Fruit fly (Drosophila melanogaster) whole organism, embryonic: ENCODE results near the gene Son.

Experiments used
- ATbp ChIP-seq: fragments of 200-800 bp; sonication (Bioruptor generic); optimal IDR thresholded peaks from 2 replicates; lab custom pipeline; 2017; ENCODE audit warnings: missing biosample characterization, mild to moderate bottlenecking, missing genetic modification characterization, missing genetic modification reagents
- Ada2b ChIP-seq: fragments of 200-800 bp; sonication (Bioruptor generic); IDR thresholded peaks from 2 replicates; pipeline ENCODE4 v1.3.6; 2022; ENCODE audit warnings: missing biosample characterization, missing genetic modification characterization
- Bdp1 ChIP-seq: fragments of 200-800 bp; sonication (Bioruptor generic); optimal IDR thresholded peaks from 3 replicates; lab custom pipeline; 2016; ENCODE audit warnings: missing biosample characterization, missing genetic modification characterization
- CG11093 ChIP-seq: fragments of 200-800 bp; sonication (Bioruptor generic); IDR thresholded peaks from 3 replicates; pipeline ENCODE4 v1.3.6; 2022; ENCODE audit warnings: missing biosample characterization, missing genetic modification characterization
- CG12659 ChIP-seq: fragments of 200-800 bp; sonication (Bioruptor generic); optimal IDR thresholded peaks from 3 replicates; lab custom pipeline; 2017; ENCODE audit warnings: mild to moderate bottlenecking, missing biosample characterization, missing genetic modification reagents, missing genetic modification characterization
- CG14014 ChIP-seq: fragments of 200-800 bp; sonication (Bioruptor generic); IDR thresholded peaks from 2 replicates; pipeline ENCODE4 v1.3.6; 2022; ENCODE audit warnings: missing biosample characterization, missing genetic modification characterization
- CG15073 ChIP-seq: fragments of 200-800 bp; sonication (Bioruptor generic); optimal IDR thresholded peaks from 2 replicates; lab custom pipeline; 2016; ENCODE audit warnings: missing biosample characterization, missing genetic modification characterization
- CG15269 ChIP-seq: fragments of 200-800 bp; sonication (Bioruptor generic); optimal IDR thresholded peaks from 2 replicates; lab custom pipeline; 2018; ENCODE audit warnings: missing biosample characterization, mild to moderate bottlenecking, missing genetic modification characterization, moderate library complexity
- CG1529 ChIP-seq: fragments of 200-800 bp; sonication (Bioruptor generic); optimal IDR thresholded peaks from 3 replicates; lab custom pipeline; 2018; ENCODE audit warnings: missing biosample characterization, missing genetic modification characterization
- CG1602 ChIP-seq: fragments of 200-800 bp; sonication (Bioruptor generic); optimal IDR thresholded peaks from 3 replicates; lab custom pipeline; 2016; ENCODE audit warnings: missing biosample characterization, missing genetic modification characterization
- CG17186 ChIP-seq: fragments of 200-800 bp; sonication (Bioruptor generic); optimal IDR thresholded peaks from 3 replicates; lab custom pipeline; 2017; ENCODE audit warnings: missing biosample characterization, missing genetic modification reagents, missing genetic modification characterization
- CG18262 ChIP-seq: fragments of 200-800 bp; optimal IDR thresholded peaks from 3 replicates; lab custom pipeline; 2019; ENCODE audit warnings: missing biosample characterization, mild to moderate bottlenecking, missing genetic modification characterization, moderate library complexity
- CG2116 ChIP-seq: fragments of 200-800 bp; sonication (Bioruptor generic); optimal IDR thresholded peaks from 3 replicates; lab custom pipeline; 2018; ENCODE audit warnings: missing biosample characterization, mild to moderate bottlenecking, missing genetic modification characterization
- CG2120 ChIP-seq: fragments of 200-800 bp; sonication (Bioruptor generic); optimal IDR thresholded peaks from 3 replicates; lab custom pipeline; 2016; ENCODE audit warnings: missing biosample characterization, missing genetic modification characterization
- CG4730 ChIP-seq: fragments of 200-800 bp; sonication (Bioruptor generic); IDR thresholded peaks from 2 replicates; pipeline ENCODE4 v1.3.6; 2022; ENCODE audit warnings: missing biosample characterization, missing genetic modification characterization
- CG5245 ChIP-seq: fragments of 200-800 bp; sonication (Bioruptor generic); optimal IDR thresholded peaks from 3 replicates; lab custom pipeline; 2016; ENCODE audit warnings: missing biosample characterization, missing genetic modification characterization
- CG7839 ChIP-seq: fragments of 200-800 bp; sonication (Bioruptor generic); optimal IDR thresholded peaks from 3 replicates; lab custom pipeline; 2018; ENCODE audit warnings: missing biosample characterization, mild to moderate bottlenecking, missing genetic modification characterization, moderate library complexity
- CG8290 ChIP-seq, 3 experiments: fragments of 200-800 bp; sonication (Bioruptor generic); optimal IDR thresholded peaks; 2 replicates each; lab custom pipeline; 2016 to 2019; ENCODE audit warnings: missing biosample characterization in 3 of 3, missing genetic modification characterization in 3 of 3, mild to moderate bottlenecking in 2 of 3, moderate library complexity in 1 of 3
- CG8478 ChIP-seq: fragments of >200 bp; optimal IDR thresholded peaks from 2 replicates; lab custom pipeline; 2018
- CG8944 ChIP-seq: fragments of 200-800 bp; sonication (Bioruptor generic); optimal IDR thresholded peaks from 3 replicates; lab custom pipeline; 2016; ENCODE audit warnings: missing biosample characterization, missing genetic modification characterization
- CTCF ChIP-seq: fragments of 200-800 bp; sonication (Bioruptor generic); optimal IDR thresholded peaks from 2 replicates; lab custom pipeline; 2017; ENCODE audit warnings: missing biosample characterization, mild to moderate bottlenecking, missing genetic modification characterization, moderate library complexity
- HLHmδ ChIP-seq: fragments of 200-800 bp; sonication (Bioruptor generic); optimal IDR thresholded peaks from 2 replicates; lab custom pipeline; 2018; ENCODE audit warnings: missing biosample characterization, mild to moderate bottlenecking, missing genetic modification characterization, moderate library complexity
- Hr78 ChIP-seq, 2 experiments: fragments of 200-800 bp in 1 of 2; fragments of >200 bp in 1 of 2; sonication (Bioruptor generic) in 1 of 2; optimal IDR thresholded peaks; 2 replicates each; lab custom pipeline; 2017 to 2019; ENCODE audit warnings: missing biosample characterization in 2 of 2, missing genetic modification characterization in 2 of 2, mild to moderate bottlenecking in 1 of 2, moderate library complexity in 1 of 2
- Myb ChIP-seq: fragments of 200-800 bp; sonication (Bioruptor generic); optimal IDR thresholded peaks from 2 replicates; lab custom pipeline; 2016; ENCODE audit warnings: missing biosample characterization, missing genetic modification characterization
- NC2β ChIP-seq: fragments of 200-800 bp; sonication (Bioruptor generic); optimal IDR thresholded peaks from 2 replicates; lab custom pipeline; 2016; ENCODE audit warnings: missing biosample characterization, missing genetic modification characterization
- Pdp1 ChIP-seq, 2 experiments: fragments of 200-800 bp; sonication (Bioruptor generic); optimal IDR thresholded peaks; 3 replicates each; lab custom pipeline; 2016; ENCODE audit warnings: missing biosample characterization in 2 of 2, missing genetic modification characterization in 2 of 2, mild to moderate bottlenecking in 1 of 2, moderate library complexity in 1 of 2
- Tbp ChIP-seq: fragments of >200 bp; optimal IDR thresholded peaks from 2 replicates; lab custom pipeline; 2018; ENCODE audit warnings: missing biosample characterization, missing genetic modification characterization
- Xrp1 ChIP-seq: fragments of 200-800 bp; sonication (Bioruptor generic); IDR thresholded peaks from 2 replicates; pipeline ENCODE4 v1.3.6; 2022; ENCODE audit warnings: missing biosample characterization, missing genetic modification characterization
- cas ChIP-seq: fragments of 200-800 bp; sonication (Bioruptor generic); IDR thresholded peaks from 2 replicates; pipeline ENCODE4 v1.3.6; 2022; ENCODE audit warnings: missing biosample characterization, missing genetic modification characterization
- chif ChIP-seq, 2 experiments: fragments of 200-800 bp; sonication (Bioruptor generic); optimal IDR thresholded peaks; 3 replicates each; lab custom pipeline; 2016; ENCODE audit warnings: missing biosample characterization in 2 of 2, missing genetic modification characterization in 2 of 2
- cwo ChIP-seq: fragments of 200-800 bp; sonication (Bioruptor generic); optimal IDR thresholded peaks from 3 replicates; lab custom pipeline; 2017; ENCODE audit warnings: missing biosample characterization, missing genetic modification characterization, mild to moderate bottlenecking, moderate library complexity, missing genetic modification reagents
- disco-r ChIP-seq: fragments of 200-800 bp; sonication (Bioruptor generic); optimal IDR thresholded peaks from 2 replicates; lab custom pipeline; 2016; ENCODE audit warnings: missing biosample characterization, missing genetic modification characterization
- emc ChIP-seq: fragments of 200-800 bp; sonication (Bioruptor generic); optimal IDR thresholded peaks from 2 replicates; lab custom pipeline; 2016; ENCODE audit warnings: missing biosample characterization, missing genetic modification characterization
- fd64A ChIP-seq: fragments of 200-800 bp; sonication (Bioruptor generic); optimal IDR thresholded peaks from 3 replicates; lab custom pipeline; 2018; ENCODE audit warnings: missing biosample characterization, mild to moderate bottlenecking, missing genetic modification characterization
- gce ChIP-seq: fragments of 200-800 bp; sonication (Bioruptor generic); IDR thresholded peaks from 3 replicates; pipeline ENCODE4 v1.3.6; 2022; ENCODE audit warnings: missing biosample characterization, missing genetic modification characterization
- gcm2 ChIP-seq: fragments of 200-800 bp; sonication (Bioruptor generic); optimal IDR thresholded peaks from 2 replicates; lab custom pipeline; 2016; ENCODE audit warnings: missing biosample characterization, missing genetic modification characterization
- grn ChIP-seq: fragments of 200-800 bp; sonication (Bioruptor generic); optimal IDR thresholded peaks from 3 replicates; lab custom pipeline; 2017; ENCODE audit warnings: missing biosample characterization, missing genetic modification characterization
- hbn ChIP-seq: fragments of 200-800 bp; sonication (Bioruptor generic); IDR thresholded peaks from 2 replicates; pipeline ENCODE4 v1.3.6; 2022; ENCODE audit warnings: missing biosample characterization, missing genetic modification characterization; ENCODE audit not compliant: partially characterized antibody
- jumu ChIP-seq: fragments of 200-800 bp; sonication (Bioruptor generic); optimal IDR thresholded peaks from 3 replicates; lab custom pipeline; 2016; ENCODE audit warnings: missing biosample characterization, missing genetic modification characterization
- knrl ChIP-seq: fragments of 200-800 bp; sonication (Bioruptor generic); IDR thresholded peaks from 3 replicates; pipeline ENCODE4 v1.3.6; 2022; ENCODE audit warnings: missing biosample characterization, missing genetic modification characterization; ENCODE audit not compliant: partially characterized antibody
- pfk ChIP-seq: fragments of 200-800 bp; sonication (Bioruptor generic); optimal IDR thresholded peaks from 2 replicates; lab custom pipeline; 2018; ENCODE audit warnings: missing biosample characterization, mild to moderate bottlenecking, missing genetic modification characterization, moderate library complexity
- salm ChIP-seq: fragments of 200-800 bp; sonication (Bioruptor generic); optimal IDR thresholded peaks from 2 replicates; lab custom pipeline; 2018; ENCODE audit warnings: missing biosample characterization, mild to moderate bottlenecking, missing genetic modification characterization
- shn ChIP-seq: fragments of 200-800 bp; sonication (Bioruptor generic); optimal IDR thresholded peaks from 3 replicates; lab custom pipeline; 2016; ENCODE audit warnings: missing biosample characterization, missing genetic modification characterization
- sob ChIP-seq: fragments of 200-800 bp; sonication (Bioruptor generic); IDR thresholded peaks from 2 replicates; pipeline ENCODE4 v1.3.6; 2022; ENCODE audit warnings: missing biosample characterization, missing genetic modification characterization
- stwl ChIP-seq: fragments of 200-800 bp; sonication (Bioruptor generic); optimal IDR thresholded peaks from 3 replicates; lab custom pipeline; 2018; ENCODE audit warnings: missing biosample characterization, mild to moderate bottlenecking, missing genetic modification characterization, moderate library complexity
- sug ChIP-seq: fragments of 200-800 bp; optimal IDR thresholded peaks from 2 replicates; lab custom pipeline; 2019; ENCODE audit warnings: missing biosample characterization, mild to moderate bottlenecking, missing genetic modification characterization, moderate library complexity
- tna ChIP-seq: fragments of 200-800 bp; sonication (Bioruptor generic); IDR thresholded peaks from 2 replicates; pipeline ENCODE4 v1.3.6; 2022; ENCODE audit warnings: missing biosample characterization, missing genetic modification characterization; ENCODE audit not compliant: partially characterized antibody
- tup ChIP-seq: fragments of 200-800 bp; sonication (Bioruptor generic); optimal IDR thresholded peaks from 2 replicates; lab custom pipeline; 2016; ENCODE audit warnings: missing biosample characterization, mild to moderate bottlenecking, missing genetic modification characterization, moderate library complexity
- vvl ChIP-seq: fragments of 200-800 bp; sonication (Bioruptor generic); IDR thresholded peaks from 2 replicates; pipeline ENCODE4 v1.3.6; 2022; ENCODE audit warnings: missing biosample characterization, missing genetic modification characterization
- z ChIP-seq: fragments of 200-800 bp; sonication (Bioruptor generic); IDR thresholded peaks from 3 replicates; pipeline ENCODE4 v1.3.6; 2022; ENCODE audit warnings: missing biosample characterization, missing genetic modification characterization

Son gene

DNA sequence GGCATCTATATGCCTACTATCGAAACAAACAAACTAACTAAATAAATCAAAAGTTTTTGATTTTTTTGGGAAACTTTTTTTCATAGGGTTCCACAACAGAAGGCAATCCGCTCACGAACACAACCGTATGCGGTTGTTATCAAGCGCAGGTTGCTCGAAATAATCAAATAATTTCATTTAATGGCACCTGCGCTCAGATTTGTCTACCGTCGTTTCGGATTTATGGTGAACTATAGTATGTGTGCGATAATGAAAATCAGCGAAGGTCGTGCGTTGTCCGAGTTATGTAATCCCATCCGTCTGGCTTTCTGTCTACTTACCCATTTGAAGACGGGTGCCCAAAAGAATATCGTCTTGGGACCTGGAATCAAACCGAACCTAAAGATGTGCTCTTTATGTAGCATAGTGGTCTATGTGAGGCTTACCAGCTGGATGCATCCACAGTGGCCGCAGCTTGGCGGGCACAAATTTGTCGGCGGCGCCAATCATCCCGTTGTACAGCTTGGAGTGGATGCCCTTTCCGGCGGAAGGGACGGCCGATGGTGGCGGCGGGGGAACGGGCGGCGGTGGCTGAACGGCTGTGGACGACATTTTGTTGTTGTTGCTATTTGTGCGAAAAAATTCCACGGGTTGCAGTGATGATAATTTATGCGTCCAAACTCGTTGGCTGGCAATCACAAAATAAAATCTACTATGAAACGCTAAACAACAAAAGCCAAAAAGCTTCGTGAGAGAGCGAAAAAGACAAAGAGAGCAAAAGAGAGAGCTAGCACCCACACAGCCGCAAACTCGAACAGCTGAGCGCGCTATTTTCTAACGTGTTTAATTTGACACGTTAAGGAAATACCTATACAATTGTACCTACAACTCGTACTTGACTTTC lies 4.7 kb upstream of the Son start (continued):
- TF ChIP-seq cwo (no peak), z (GFP tag; lab: Robert Waterston, UW) (no peak), CG2116 (GFP tag; lab: Kevin White, UChicago) (no peak), CG18262 (tag; lab: Kevin White, UChicago) (no peak), stwl (tag; lab: Kevin White, UChicago) (no peak), Bdp1 (no peak), CTCF (GFP tag; lab: Kevin White, UChicago) (no peak), CG5245 (GFP tag; lab: Kevin White, UChicago) (no peak), CG15073 (no peak), HLHmδ (GFP tag; lab: Kevin White, UChicago) (no peak), CG8944 (GFP tag; lab: Kevin White, UChicago) (no peak), CG2120 (GFP tag; lab: Kevin White, UChicago) (no peak), shn (GFP tag; lab: Kevin White, UChicago) (no peak), fd64A (peak; percentile 21), ATbp (GFP tag; lab: Kevin White, UChicago) (no peak), jumu (GFP tag; lab: Kevin White, UChicago) (no peak), tup (GFP tag; lab: Kevin White, UChicago) (no peak), CG12659 (no peak), CG7839 (no peak), CG4730 (no peak), pfk (GFP tag; lab: Kevin White, UChicago) (no peak), NC2β (GFP tag; lab: Kevin White, UChicago) (no peak), sob (GFP tag; lab: Robert Waterston, UW) (no peak), Pdp1 (GFP tag; optimal IDR thresholded peaks at IDR 0.05; lab: Kevin White, UChicago) (peak in 1 of 2 experiments; percentile 96), gce (GFP tag; lab: Robert Waterston, UW) (no peak), CG1602 (GFP tag; lab: Kevin White, UChicago) (no peak), CG11093 (GFP tag; lab: Robert Waterston, UW) (no peak), CG1529 (GFP tag; lab: Kevin White, UChicago) (no peak), vvl (GFP tag; lab: Robert Waterston, UW) (peak; percentile 74), grn (peak; percentile 88), sug (tag; lab: Kevin White, UChicago) (peak; percentile 50), knrl (no peak), cas (GFP tag; lab: Robert Waterston, UW) (no peak), Hr78 (GFP tag; optimal IDR thresholded peaks at IDR 0.05; lab: Kevin White, UChicago) (no peak), hbn (GFP tag; lab: Robert Waterston, UW) (no peak), emc (GFP tag; lab: Kevin White, UChicago) (no peak), CG15269 (peak; percentile 14), disco-r (GFP tag; lab: Kevin White, UChicago) (no peak), chif (GFP tag; optimal IDR thresholded peaks at IDR 0.05; lab: Kevin White, UChicago) (no peak), Myb (GFP tag; lab: Kevin White, UChicago) (no peak), Tbp (GFP tag; lab: Kevin White, UChicago) (no peak), Ada2b (GFP tag; lab: Robert Waterston, UW) (no peak), tna (peak; percentile 55; the same call in 1 of the 2 replicates), salm (tag; lab: Kevin White, UChicago) (no peak), CG8290 (GFP tag; optimal IDR thresholded peaks at IDR 0.05; lab: Kevin White, UChicago) (no peak), CG8290 (tag; optimal IDR thresholded peaks at IDR 0.05; lab: Kevin White, UChicago) (peak in 1 of 2 experiments; percentile 28), gcm2 (GFP tag; lab: Kevin White, UChicago) (no peak), CG14014 (GFP tag; lab: Robert Waterston, UW) (0 out of 2 replicates have a peak, but pooled peaks have one; percentile 27), Xrp1 (no peak), CG8478 (lab: Kevin White, UChicago) (no peak), CG17186 (GFP tag; lab: Kevin White, UChicago) (no peak)
